4 fruit fly cellular contexts compared by ENCODE assay signal in genomic region chr2L:8488735-8489134, dm6.
TF ChIP-seq lines count a peak whose summit lies in the region.

CG13088 (plus strand) TSS chr2L:8488981.

- TF ChIP-seq CTCF in whole organism, embryonic (GFP tag; optimal IDR thresholded peaks at IDR 0.05; lab: Kevin White, UChicago), result peak; percentile 58

TF ChIP-seq in whole organism, adult, 20 proteins besides CTCF, POLR2A, EP300 and RAD21:
- no peak for TF ChIP-seq Hr96 (GFP tag; optimal IDR thresholded peaks at IDR 0.05; lab: Kevin White, UChicago)
- peak; percentile 31 for TF ChIP-seq CG14711 (tag; optimal IDR thresholded peaks at IDR 0.05; lab: Kevin White, UChicago)
- no peak for TF ChIP-seq CG7045 (GFP tag; optimal IDR thresholded peaks at IDR 0.05; lab: Kevin White, UChicago)
- peak; percentile 68 for TF ChIP-seq CG7101 (tag; optimal IDR thresholded peaks at IDR 0.05; lab: Kevin White, UChicago)
- peak; percentile 67 for TF ChIP-seq CG1620 (GFP tag; optimal IDR thresholded peaks at IDR 0.05; lab: Kevin White, UChicago)
- TF ChIP-seq toe (GFP tag; optimal IDR thresholded peaks at IDR 0.05; lab: Kevin White, UChicago), result peak; percentile 53
- peak; percentile 48 for TF ChIP-seq pad (GFP tag; optimal IDR thresholded peaks at IDR 0.05; lab: Kevin White, UChicago)
- TF ChIP-seq Mnt (GFP tag; optimal IDR thresholded peaks at IDR 0.05; lab: Kevin White, UChicago), result peak; percentile 66
- no peak for TF ChIP-seq cic (GFP tag; optimal IDR thresholded peaks at IDR 0.05; lab: Kevin White, UChicago)
- TF ChIP-seq bab1 (GFP tag; optimal IDR thresholded peaks at IDR 0.05; lab: Kevin White, UChicago), result peak; percentile 42
- peak; percentile 56 for TF ChIP-seq Crg-1 (GFP tag; optimal IDR thresholded peaks at IDR 0.05; lab: Kevin White, UChicago)
- peak; percentile 39 for TF ChIP-seq CG5204 (GFP tag; optimal IDR thresholded peaks at IDR 0.05; lab: Kevin White, UChicago)
- no peak for TF ChIP-seq kay (GFP tag; lab: Kevin White, UChicago; ENCODE audit: borderline replicate concordance)
- no peak for TF ChIP-seq tj (GFP tag; optimal IDR thresholded peaks at IDR 0.05; lab: Kevin White, UChicago)
- peak; percentile 42 for TF ChIP-seq ovo (GFP tag; optimal IDR thresholded peaks at IDR 0.05; lab: Kevin White, UChicago)

TF ChIP-seq in whole organism, embryonic, 481 proteins besides CTCF, POLR2A, EP300 and RAD21 (continues in another document):
- TF ChIP-seq sens-2 (GFP tag; IDR thresholded peaks at IDR 0.05; lab: Robert Waterston, UW) (no peak), pb (GFP tag; optimal IDR thresholded peaks at IDR 0.05; lab: Kevin White, UChicago) (no peak), Ets65A (GFP tag; lab: Kevin White, UChicago) (no peak), hb (GFP tag; IDR thresholded peaks at IDR 0.05; lab: Robert Waterston, UW; ENCODE audit: partially characterized antibody) (no peak), Hr39 (optimal IDR thresholded peaks at IDR 0.05; lab: Kevin White, UChicago) (no peak), CG3726 (GFP tag; IDR thresholded peaks at IDR 0.05; lab: Robert Waterston, UW) (no peak), Dek (tag; optimal IDR thresholded peaks at IDR 0.05; lab: Kevin White, UChicago) (peak; percentile 6), sim (GFP tag; IDR thresholded peaks at IDR 0.05; lab: Robert Waterston, UW) (no peak), Awh (GFP tag; IDR thresholded peaks at IDR 0.05; lab: Robert Waterston, UW) (no peak), p53 (GFP tag; optimal IDR thresholded peaks at IDR 0.05; lab: Kevin White, UChicago) (no peak), CG13894 (tag; optimal IDR thresholded peaks at IDR 0.05; lab: Kevin White, UChicago) (no peak), Hand (GFP tag; optimal IDR thresholded peaks at IDR 0.05; lab: Kevin White, UChicago) (no peak), Dip3 (GFP tag; optimal IDR thresholded peaks at IDR 0.05; lab: Kevin White, UChicago) (peak; percentile 51), sc (optimal IDR thresholded peaks at IDR 0.05; lab: Kevin White, UChicago) (no peak), sc (GFP tag; optimal IDR thresholded peaks at IDR 0.05; lab: Kevin White, UChicago) (no peak), Oaz (GFP tag; IDR thresholded peaks at IDR 0.05; lab: Robert Waterston, UW) (no peak), Hr78 (GFP tag; optimal IDR thresholded peaks at IDR 0.05; lab: Kevin White, UChicago) (no peak), CG6765 (GFP tag; optimal IDR thresholded peaks at IDR 0.05; lab: Kevin White, UChicago) (no peak), Bdp1 (GFP tag; optimal IDR thresholded peaks at IDR 0.05; lab: Kevin White, UChicago) (peak; percentile 77), ftz-f1 (GFP tag; optimal IDR thresholded peaks at IDR 0.05; lab: Kevin White, UChicago) (no peak), lmd (GFP tag; IDR thresholded peaks at IDR 0.05; lab: Robert Waterston, UW) (no peak; the same call in 1 of the 2 replicates), inv (GFP tag; IDR thresholded peaks at IDR 0.05; lab: Robert Waterston, UW; ENCODE audit: partially characterized antibody) (no peak), CG2116 (GFP tag; optimal IDR thresholded peaks at IDR 0.05; lab: Kevin White, UChicago) (peak; percentile 61), mam (GFP tag; optimal IDR thresholded peaks at IDR 0.05; lab: Kevin White, UChicago) (peak; percentile 60), Meics (GFP tag; optimal IDR thresholded peaks at IDR 0.05; lab: Kevin White, UChicago) (no peak), Dad (GFP tag; optimal IDR thresholded peaks at IDR 0.05; lab: Kevin White, UChicago) (peak; percentile 23)

TF ChIP-seq in whole organism, prepupa, 60 proteins besides CTCF, POLR2A, EP300 and RAD21 (continues in another document):
- no peak for TF ChIP-seq Hr4 (GFP tag; optimal IDR thresholded peaks at IDR 0.05; lab: Kevin White, UChicago)
- TF ChIP-seq Hr39 (GFP tag; optimal IDR thresholded peaks at IDR 0.05; lab: Kevin White, UChicago), result no peak
- peak; percentile 24 for TF ChIP-seq cyc (GFP tag; optimal IDR thresholded peaks at IDR 0.05; lab: Kevin White, UChicago)
- TF ChIP-seq spab (GFP tag; optimal IDR thresholded peaks at IDR 0.05; lab: Kevin White, UChicago), result no peak
- TF ChIP-seq CG9139 (GFP tag; optimal IDR thresholded peaks at IDR 0.05; lab: Kevin White, UChicago), result no peak
- TF ChIP-seq CG16779 (tag; optimal IDR thresholded peaks at IDR 0.05; lab: Kevin White, UChicago), result no peak
- peak; percentile 14 for TF ChIP-seq lz (GFP tag; optimal IDR thresholded peaks at IDR 0.05; lab: Kevin White, UChicago)
- TF ChIP-seq pdm3 (GFP tag; optimal IDR thresholded peaks at IDR 0.05; lab: Kevin White, UChicago), result no peak
- TF ChIP-seq vri (GFP tag; optimal IDR thresholded peaks at IDR 0.05; lab: Kevin White, UChicago), result no peak
- no peak for TF ChIP-seq salr (GFP tag; optimal IDR thresholded peaks at IDR 0.05; lab: Kevin White, UChicago)
- TF ChIP-seq Met (GFP tag; optimal IDR thresholded peaks at IDR 0.05; lab: Kevin White, UChicago), result no peak
- no peak for TF ChIP-seq net (GFP tag; optimal IDR thresholded peaks at IDR 0.05; lab: Kevin White, UChicago)
- TF ChIP-seq CG11294 (GFP tag; IDR thresholded peaks at IDR 0.05; lab: Robert Waterston, UW), result no peak
- TF ChIP-seq Ets21C (GFP tag; optimal IDR thresholded peaks at IDR 0.05; lab: Kevin White, UChicago), result no peak
- no peak for TF ChIP-seq achi (GFP tag; optimal IDR thresholded peaks at IDR 0.05; lab: Kevin White, UChicago)
- no peak for TF ChIP-seq CG6808 (GFP tag; optimal IDR thresholded peaks at IDR 0.05; lab: Kevin White, UChicago)
- TF ChIP-seq CG6792 (GFP tag; optimal IDR thresholded peaks at IDR 0.05; lab: Kevin White, UChicago), result peak; percentile 2
- no peak for TF ChIP-seq CG10669 (GFP tag; optimal IDR thresholded peaks at IDR 0.05; lab: Kevin White, UChicago)
- TF ChIP-seq OdsH (GFP tag; optimal IDR thresholded peaks at IDR 0.05; lab: Kevin White, UChicago), result no peak
- no peak for TF ChIP-seq fd85E (GFP tag; optimal IDR thresholded peaks at IDR 0.05; lab: Kevin White, UChicago)
- peak; percentile 12 for TF ChIP-seq Smox (GFP tag; optimal IDR thresholded peaks at IDR 0.05; lab: Kevin White, UChicago)
- no peak for TF ChIP-seq topi (GFP tag; optimal IDR thresholded peaks at IDR 0.05; lab: Kevin White, UChicago)
- TF ChIP-seq CG1621 (tag; optimal IDR thresholded peaks at IDR 0.05; lab: Kevin White, UChicago), result no peak
- no peak for TF ChIP-seq CG11902 (GFP tag; optimal IDR thresholded peaks at IDR 0.05; lab: Kevin White, UChicago)
- TF ChIP-seq Hr38 (GFP tag; optimal IDR thresholded peaks at IDR 0.05; lab: Kevin White, UChicago), result no peak
- TF ChIP-seq dac (GFP tag; optimal IDR thresholded peaks at IDR 0.05; lab: Kevin White, UChicago), result no peak
- TF ChIP-seq CG15336 (GFP tag; IDR thresholded peaks at IDR 0.05; lab: Robert Waterston, UW), result no peak
- TF ChIP-seq Sox14 (GFP tag; optimal IDR thresholded peaks at IDR 0.05; lab: Kevin White, UChicago), result no peak
- no peak for TF ChIP-seq CG8119 (GFP tag; IDR thresholded peaks at IDR 0.05; lab: Robert Waterston, UW)
- TF ChIP-seq fkh (GFP tag; optimal IDR thresholded peaks at IDR 0.05; lab: Kevin White, UChicago), result peak; percentile 98

TF ChIP-seq in whole organism, wandering third instar larva, 38 proteins besides CTCF, POLR2A, EP300 and RAD21 (continues in another document):
- TF ChIP-seq Sp1 (GFP tag; optimal IDR thresholded peaks at IDR 0.05; lab: Kevin White, UChicago) (no peak), Hr78 (GFP tag; optimal IDR thresholded peaks at IDR 0.05; lab: Kevin White, UChicago) (no peak), h (GFP tag; optimal IDR thresholded peaks at IDR 0.05; lab: Kevin White, UChicago) (peak; percentile 56), ey (GFP tag; optimal IDR thresholded peaks at IDR 0.05; lab: Kevin White, UChicago) (no peak), usp (GFP tag; optimal IDR thresholded peaks at IDR 0.05; lab: Kevin White, UChicago) (no peak), lola (GFP tag; optimal IDR thresholded peaks at IDR 0.05; lab: Kevin White, UChicago) (no peak), Abd-B (GFP tag; optimal IDR thresholded peaks at IDR 0.05; lab: Kevin White, UChicago) (no peak), rgr (GFP tag; optimal IDR thresholded peaks at IDR 0.05; lab: Kevin White, UChicago) (no peak), sage (GFP tag; optimal IDR thresholded peaks at IDR 0.05; lab: Kevin White, UChicago) (no peak), CrebA (GFP tag; optimal IDR thresholded peaks at IDR 0.05; lab: Kevin White, UChicago; ENCODE audit: borderline replicate concordance) (no peak), jim (GFP tag; optimal IDR thresholded peaks at IDR 0.05; lab: Kevin White, UChicago) (no peak), brk (GFP tag; optimal IDR thresholded peaks at IDR 0.05; lab: Kevin White, UChicago) (no peak), tai (GFP tag; optimal IDR thresholded peaks at IDR 0.05; lab: Kevin White, UChicago) (no peak), foxo (GFP tag; optimal IDR thresholded peaks at IDR 0.05; lab: Kevin White, UChicago) (no peak), Hr83 (GFP tag; optimal IDR thresholded peaks at IDR 0.05; lab: Kevin White, UChicago; ENCODE audit: poor library complexity, severe bottlenecking) (peak; percentile 74), Jra (GFP tag; optimal IDR thresholded peaks at IDR 0.05; lab: Kevin White, UChicago) (peak; percentile 22), Dif (GFP tag; optimal IDR thresholded peaks at IDR 0.05; lab: Kevin White, UChicago; ENCODE audit: partially characterized antibody) (peak; percentile 28), sv (GFP tag; optimal IDR thresholded peaks at IDR 0.05; lab: Kevin White, UChicago) (no peak), Mio (GFP tag; optimal IDR thresholded peaks at IDR 0.05; lab: Kevin White, UChicago) (no peak), Myc (optimal IDR thresholded peaks at IDR 0.05; lab: Kevin White, UChicago) (no peak), dmrt93B (GFP tag; optimal IDR thresholded peaks at IDR 0.05; lab: Kevin White, UChicago) (no peak), psq (GFP tag; optimal IDR thresholded peaks at IDR 0.05; lab: Kevin White, UChicago) (no peak), GATAd (GFP tag; optimal IDR thresholded peaks at IDR 0.05; lab: Kevin White, UChicago) (no peak), OdsH (GFP tag; optimal IDR thresholded peaks at IDR 0.05; lab: Kevin White, UChicago) (no peak), Vsx2 (GFP tag; optimal IDR thresholded peaks at IDR 0.05; lab: Kevin White, UChicago; ENCODE audit: partially characterized antibody) (no peak), CG9705 (GFP tag; optimal IDR thresholded peaks at IDR 0.05; lab: Kevin White, UChicago) (no peak), CG32264 (GFP tag; optimal IDR thresholded peaks at IDR 0.05; lab: Kevin White, UChicago) (peak; percentile 4), dl (GFP tag; optimal IDR thresholded peaks at IDR 0.05; lab: Kevin White, UChicago; ENCODE audit: insufficient read depth in 1 of 2, partially characterized antibody in 2 of 2) (no peak), dsf (GFP tag; optimal IDR thresholded peaks at IDR 0.05; lab: Kevin White, UChicago; ENCODE audit: borderline replicate concordance) (peak; percentile 56), woc (GFP tag; optimal IDR thresholded peaks at IDR 0.05; lab: Kevin White, UChicago) (no peak), HLH106 (tag; optimal IDR thresholded peaks at IDR 0.05; lab: Kevin White, UChicago) (no peak), Dfd (GFP tag; optimal IDR thresholded peaks at IDR 0.05; lab: Kevin White, UChicago) (no peak), br (GFP tag; optimal IDR thresholded peaks at IDR 0.05; lab: Kevin White, UChicago) (peak; percentile 4)
